Worm (Caenorhabditis elegans): ENCODE data around the gene F33H12.1.

DNA sequence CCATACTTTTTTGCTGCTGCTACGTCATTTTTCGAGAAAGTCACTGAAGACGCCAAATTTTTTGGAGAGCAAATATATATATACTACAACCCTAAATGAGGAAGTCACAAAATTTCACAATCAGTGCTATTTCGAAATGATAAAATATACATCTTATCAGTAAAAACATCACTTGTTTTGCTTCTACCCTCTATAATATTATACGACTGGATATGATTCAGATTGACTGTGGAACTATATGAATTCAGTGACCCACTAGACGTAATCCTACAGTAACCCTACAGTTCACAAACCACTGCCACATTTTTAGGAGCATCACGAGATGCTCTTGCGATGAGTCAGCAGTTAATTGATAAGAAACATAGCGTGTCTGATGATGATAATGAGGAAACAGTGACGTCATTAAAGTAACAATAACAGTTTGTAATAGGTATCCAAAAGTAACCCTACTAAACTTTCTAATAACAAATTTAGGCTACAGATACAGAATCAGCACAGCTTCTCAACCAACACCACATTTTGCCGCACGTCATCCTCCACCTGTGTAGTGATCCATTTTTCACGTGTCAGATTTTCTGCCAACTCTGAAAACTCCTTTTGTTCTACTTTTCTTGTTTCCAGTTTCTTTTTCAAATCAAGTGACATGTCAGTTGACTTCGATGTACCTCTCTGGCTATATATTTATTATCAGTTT is 13.3 kb upstream of the F33H12.1 start, which contains the start of the genes F33H12.7 and sri-39:
- TF ChIP-seq unc-62 (GFP tag; optimal IDR thresholded peaks at IDR 0.05) (no peak), Y53F4B.3 (GFP tag; IDR thresholded peaks at IDR 0.05) (no peak), F49E8.2 (tag; optimal IDR thresholded peaks at IDR 0.05; ENCODE audit: insufficient read depth) (no peak), snpc-1.3 (tag; optimal IDR thresholded peaks at IDR 0.05; ENCODE audit: insufficient read depth) (no peak), tbp1 (GFP tag; optimal IDR thresholded peaks at IDR 0.05) (no peak), rpc-1 (optimal IDR thresholded peaks at IDR 0.05) (no peak), rpc-1 (tag; optimal IDR thresholded peaks at IDR 0.05) (no peak), madf-6 (GFP tag; IDR thresholded peaks at IDR 0.05) (no peak), mes-4 (tag; optimal IDR thresholded peaks at IDR 0.05) (no peak)
